Worm (Caenorhabditis elegans): ENCODE data around the gene srab-1.

- no peak for TF ChIP-seq lin-39 (tag; optimal IDR thresholded peaks at IDR 0.05)
- TF ChIP-seq ZK546.5 (tag; optimal IDR thresholded peaks at IDR 0.05) = no peak
- TF ChIP-seq unc-55 (GFP tag; optimal IDR thresholded peaks at IDR 0.05) = no peak
- no peak for TF ChIP-seq mdl-1 (tag; optimal IDR thresholded peaks at IDR 0.05)
- no peak for TF ChIP-seq unc-39 (tag; optimal IDR thresholded peaks at IDR 0.05)
- TF ChIP-seq ztf-11 (tag; optimal IDR thresholded peaks at IDR 0.05) = no peak
- no peak for TF ChIP-seq snpc-4 (tag; optimal IDR thresholded peaks at IDR 0.05)
These were observed 11.7 kb upstream of the srab-1 start, which contains the start of gene C04F5.8 for ce11 chrV:5113654-5114053.

All from whole organism, L2 larva.